Worm (Caenorhabditis elegans) whole organism, L2 larva: Measurements from ENCODE around the gene Y32B12C.1.

Source experiments
- C34F6.9 ChIP-seq: fragments of 150-350 bp; optimal IDR thresholded peaks from 2 replicates; lab custom pipeline; 2014; ENCODE audit warnings: missing biosample characterization, missing genetic modification characterization
- F13H6.1 ChIP-seq: sonication (generic microtip); optimal IDR thresholded peaks from 2 replicates; lab custom pipeline; 2016; ENCODE audit warnings: missing genetic modification characterization, missing compliant biosample characterization
- R02D3.7 ChIP-seq: fragments of 150-350 bp; optimal IDR thresholded peaks from 2 replicates; lab custom pipeline; 2014; ENCODE audit warnings: missing biosample characterization, missing genetic modification characterization
- Y55F3AM.14 ChIP-seq: fragments of 200-800 bp; sonication (Bioruptor generic); optimal IDR thresholded peaks from 2 replicates; lab custom pipeline; 2018; ENCODE audit warnings: mild to moderate bottlenecking, missing genetic modification characterization, missing compliant biosample characterization
- ZK546.5 ChIP-seq: sonication (generic microtip); optimal IDR thresholded peaks from 2 replicates; lab custom pipeline; 2017; ENCODE audit warnings: missing biosample characterization, missing genetic modification characterization
- alr-1 ChIP-seq: fragments of 150-350 bp; optimal IDR thresholded peaks from 2 replicates; lab custom pipeline; 2014; ENCODE audit warnings: missing biosample characterization, missing genetic modification characterization
- blmp-1 ChIP-seq: sonication (generic microtip); optimal IDR thresholded peaks from 2 replicates; lab custom pipeline; 2017; ENCODE audit warnings: missing genetic modification characterization, mild to moderate bottlenecking, missing compliant biosample characterization, antibody characterized with exemption, moderate library complexity; ENCODE audit not compliant: insufficient read depth
- ceh-16 ChIP-seq: fragments of 150-350 bp; optimal IDR thresholded peaks from 2 replicates; lab custom pipeline; 2014; ENCODE audit warnings: missing biosample characterization, missing genetic modification characterization
- ceh-82 ChIP-seq: fragments of 150-350 bp; optimal IDR thresholded peaks from 2 replicates; lab custom pipeline; 2014; ENCODE audit warnings: missing biosample characterization, missing genetic modification characterization
- crh-2 ChIP-seq: sonication (generic microtip); optimal IDR thresholded peaks from 2 replicates; lab custom pipeline; 2017; ENCODE audit warnings: missing biosample characterization, missing genetic modification characterization
- elt-1 ChIP-seq: fragments of 150-350 bp; optimal IDR thresholded peaks from 2 replicates; lab custom pipeline; 2014; ENCODE audit warnings: missing biosample characterization, missing genetic modification characterization
- elt-3 ChIP-seq: sonication (generic microtip); optimal IDR thresholded peaks from 2 replicates; lab custom pipeline; 2017; ENCODE audit warnings: missing biosample characterization, missing genetic modification characterization
- fos-1 ChIP-seq: fragments of 150-350 bp; optimal IDR thresholded peaks from 2 replicates; lab custom pipeline; 2014; ENCODE audit warnings: missing biosample characterization, missing genetic modification characterization
- gmeb-1 ChIP-seq: fragments of 150-350 bp; optimal IDR thresholded peaks from 2 replicates; lab custom pipeline; 2014; ENCODE audit warnings: missing biosample characterization, missing genetic modification characterization
- lin-13 ChIP-seq: fragments of 150-350 bp; optimal IDR thresholded peaks from 2 replicates; lab custom pipeline; 2014; ENCODE audit warnings: missing biosample characterization, missing genetic modification reagents, missing genetic modification characterization
- lin-39 ChIP-seq: fragments of 150-350 bp; optimal IDR thresholded peaks from 2 replicates; lab custom pipeline; 2014; ENCODE audit warnings: missing biosample characterization, missing genetic modification reagents, missing genetic modification characterization
- lsy-2 ChIP-seq, 2 experiments: fragments of 150-350 bp in 1 of 2; sonication (generic microtip) in 1 of 2; optimal IDR thresholded peaks; 2 replicates each; lab custom pipeline; 2014 to 2017; ENCODE audit warnings: missing biosample characterization in 2 of 2, missing genetic modification characterization in 2 of 2
- mab-5 ChIP-seq: fragments of 150-350 bp; optimal IDR thresholded peaks from 2 replicates; lab custom pipeline; 2014; ENCODE audit warnings: missing biosample characterization, missing genetic modification characterization
- nhr-11 ChIP-seq: fragments of 150-350 bp; optimal IDR thresholded peaks from 2 replicates; lab custom pipeline; 2014; ENCODE audit warnings: missing biosample characterization, missing genetic modification characterization
- nhr-12 ChIP-seq: fragments of 150-350 bp; optimal IDR thresholded peaks from 2 replicates; lab custom pipeline; 2014; ENCODE audit warnings: missing biosample characterization, missing genetic modification characterization
- nhr-129 ChIP-seq: fragments of 150-350 bp; optimal IDR thresholded peaks from 2 replicates; lab custom pipeline; 2014; ENCODE audit warnings: missing biosample characterization, missing genetic modification characterization
- nhr-21 ChIP-seq: fragments of 150-350 bp; optimal IDR thresholded peaks from 2 replicates; lab custom pipeline; 2014; ENCODE audit warnings: missing biosample characterization, missing genetic modification characterization
- nhr-23 ChIP-seq: fragments of 150-350 bp; optimal IDR thresholded peaks from 2 replicates; lab custom pipeline; 2014; ENCODE audit warnings: missing biosample characterization, missing genetic modification reagents, missing genetic modification characterization
- nhr-237 ChIP-seq: fragments of 150-350 bp; optimal IDR thresholded peaks from 2 replicates; lab custom pipeline; 2014; ENCODE audit warnings: missing biosample characterization, missing genetic modification characterization
- nhr-25 ChIP-seq: fragments of 150-350 bp; sonication (generic microtip); optimal IDR thresholded peaks from 3 replicates; lab custom pipeline; 2014; ENCODE audit warnings: missing biosample characterization, missing genetic modification characterization
- nhr-6 ChIP-seq: fragments of 150-350 bp; optimal IDR thresholded peaks from 2 replicates; lab custom pipeline; 2014; ENCODE audit warnings: missing biosample characterization, missing genetic modification characterization
- nhr-77 ChIP-seq: fragments of 150-350 bp; optimal IDR thresholded peaks from 2 replicates; lab custom pipeline; 2014; ENCODE audit warnings: missing biosample characterization, missing genetic modification characterization
- peb-1 ChIP-seq: fragments of 150-350 bp; optimal IDR thresholded peaks from 2 replicates; lab custom pipeline; 2014; ENCODE audit warnings: missing biosample characterization, missing genetic modification characterization
- sem-4 ChIP-seq: fragments of 150-350 bp; optimal IDR thresholded peaks from 2 replicates; lab custom pipeline; 2014; ENCODE audit warnings: missing biosample characterization, missing genetic modification reagents, missing genetic modification characterization
- skn-1 ChIP-seq: sonication (generic microtip); optimal IDR thresholded peaks from 2 replicates; lab custom pipeline; 2017; ENCODE audit warnings: missing biosample characterization, missing genetic modification characterization
- sma-3 ChIP-seq: sonication (generic microtip); optimal IDR thresholded peaks from 2 replicates; lab custom pipeline; 2016; ENCODE audit warnings: missing genetic modification reagents, missing genetic modification characterization, missing compliant biosample characterization
- sma-9 ChIP-seq, 2 experiments: fragments of 150-350 bp in 1 of 2; sonication (generic microtip) in 1 of 2; optimal IDR thresholded peaks; 2 replicates each; lab custom pipeline; 2014 to 2016; ENCODE audit warnings: missing genetic modification characterization in 2 of 2, mild to moderate bottlenecking in 1 of 2, missing biosample characterization in 1 of 2, missing compliant biosample characterization in 1 of 2, missing genetic modification reagents in 1 of 2, moderate library complexity in 1 of 2
- snpc-4 ChIP-seq: fragments of 150-350 bp; optimal IDR thresholded peaks from 2 replicates; lab custom pipeline; 2014; ENCODE audit warnings: missing biosample characterization, missing genetic modification characterization
- unc-55 ChIP-seq: fragments of 150-350 bp; sonication (generic microtip); optimal IDR thresholded peaks from 3 replicates; lab custom pipeline; 2014; ENCODE audit warnings: missing biosample characterization, missing genetic modification reagents, missing genetic modification characterization
- zag-1 ChIP-seq: fragments of 150-350 bp; optimal IDR thresholded peaks from 2 replicates; lab custom pipeline; 2014; ENCODE audit warnings: missing biosample characterization, missing genetic modification characterization
- ztf-4 ChIP-seq: fragments of 150-350 bp; optimal IDR thresholded peaks from 2 replicates; lab custom pipeline; 2014; ENCODE audit warnings: missing biosample characterization, missing genetic modification characterization

Y32B12C.1 gene

DNA sequence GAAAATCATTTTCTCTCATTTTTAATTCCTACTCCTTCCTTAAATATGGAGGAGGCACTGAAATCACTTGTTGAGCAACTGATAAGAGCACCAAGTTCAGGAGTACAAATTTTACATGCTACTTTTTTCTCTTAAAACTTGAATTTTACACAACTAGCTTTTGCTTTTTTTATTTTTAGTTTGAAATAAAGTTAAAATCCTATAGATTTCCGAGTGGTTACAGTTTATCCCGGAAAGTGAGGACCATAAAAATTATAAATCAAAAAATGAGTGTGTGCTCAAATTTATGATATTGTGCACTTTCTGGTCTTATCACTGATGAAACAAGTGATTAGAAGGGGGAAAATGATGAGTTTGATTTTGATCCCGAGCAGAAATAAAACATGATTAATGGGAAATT is 21.5 kb downstream of the Y32B12C.1 start, which contains the start of gene oac-53:
Gene oac-53 (minus strand): TSS at position 9 of the 400 bp plus-strand sequence.
- peak; percentile 69 for TF ChIP-seq fos-1 (tag; lab: Kevin White, UChicago)
- TF ChIP-seq nhr-23 (tag; lab: Kevin White, UChicago), result no peak

- TF ChIP-seq zag-1 (tag; lab: Kevin White, UChicago), result no peak
- TF ChIP-seq lin-39 (tag; lab: Kevin White, UChicago), result no peak
- no peak for TF ChIP-seq nhr-23 (tag; lab: Kevin White, UChicago)
- TF ChIP-seq ZK546.5, result no peak
Measured at ce11 chrV:16628991-16629390, 22.6 kb downstream of the Y32B12C.1 start, which contains the start of gene W06G6.2. TSS of gene W06G6.2 (plus strand) at chrV:16629291.

- TF ChIP-seq F13H6.1, result no peak
- TF ChIP-seq C34F6.9 (tag; lab: Kevin White, UChicago), result no peak
- no peak for TF ChIP-seq ceh-82 (tag; lab: Kevin White, UChicago)
- TF ChIP-seq gmeb-1 (tag; lab: Kevin White, UChicago), result no peak
- TF ChIP-seq snpc-4 (tag; lab: Kevin White, UChicago), result no peak
- no peak for TF ChIP-seq nhr-23 (tag; lab: Kevin White, UChicago)
- no peak for TF ChIP-seq lsy-2 (tag; optimal IDR thresholded peaks at IDR 0.05; lab: Kevin White, UChicago)
- no peak for TF ChIP-seq blmp-1 (tag; lab: Kevin White, UChicago)
- TF ChIP-seq ztf-4 (tag; lab: Kevin White, UChicago), result no peak
- no peak for TF ChIP-seq nhr-77 (tag; lab: Kevin White, UChicago)
- TF ChIP-seq nhr-12, result no peak
- no peak for TF ChIP-seq elt-1 (tag; lab: Kevin White, UChicago)
- TF ChIP-seq ceh-16 (tag; lab: Kevin White, UChicago), result no peak
Measured at ce11 chrV:16629600-16629999, 23.2 kb downstream of the Y32B12C.1 start, which contains the start of gene srd-21. TSS of gene srd-21 (plus strand) at chrV:16629900.

DNA sequence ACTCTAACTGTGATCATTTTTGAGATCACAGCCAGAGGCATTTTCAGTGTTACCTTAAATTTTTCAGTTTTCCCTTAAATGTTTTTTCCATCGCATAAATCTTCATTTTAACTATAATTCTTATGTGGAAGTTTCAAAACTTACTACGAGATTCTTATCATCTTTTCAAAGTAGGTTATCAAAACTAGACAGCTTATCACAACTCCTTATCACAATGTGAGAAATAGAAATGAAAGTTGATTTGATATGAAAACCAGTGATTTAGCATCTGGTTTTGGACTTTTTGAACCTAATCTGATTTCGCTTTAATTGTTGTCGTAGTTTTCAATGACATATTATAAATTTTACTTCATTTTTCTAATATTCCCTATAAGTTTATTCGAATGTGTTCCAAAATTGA is 29.5 kb downstream of the Y32B12C.1 start, which contains the start of gene mltn-11:
Gene mltn-11 (plus strand): TSS at position 276 of the 400 bp plus-strand sequence.
- TF ChIP-seq nhr-129 (tag; lab: Kevin White, UChicago) (no peak), unc-55 (GFP tag; lab: Kevin White, UChicago) (no peak), nhr-25 (no peak), peb-1 (no peak), C34F6.9 (tag; lab: Kevin White, UChicago) (no peak), zag-1 (tag; lab: Kevin White, UChicago) (no peak), alr-1 (tag; lab: Kevin White, UChicago) (no peak), ceh-82 (tag; lab: Kevin White, UChicago) (no peak), elt-1 (tag; lab: Kevin White, UChicago) (no peak), gmeb-1 (tag; lab: Kevin White, UChicago) (no peak)
- TF ChIP-seq, all 48 proteins: peak for 0

ce11 chrV:16638204-16638603 is 31.8 kb downstream of the Y32B12C.1 start, which contains the start of gene srw-76:
TSS of gene srw-76 (minus strand) at chrV:16638304.
- TF ChIP-seq mab-5 (tag; lab: Kevin White, UChicago) (no peak), crh-2 (no peak), nhr-11 (tag; lab: Kevin White, UChicago) (no peak), nhr-23 (tag; lab: Kevin White, UChicago) (no peak), lin-39 (tag; lab: Kevin White, UChicago) (no peak), sma-9 (GFP tag; optimal IDR thresholded peaks at IDR 0.05; lab: Kevin White, UChicago) (no peak), sma-9 (tag; optimal IDR thresholded peaks at IDR 0.05; lab: Kevin White, UChicago) (no peak), nhr-21 (tag; lab: Kevin White, UChicago) (no peak), lin-13 (GFP tag; lab: Kevin White, UChicago) (no peak), ceh-82 (tag; lab: Kevin White, UChicago) (no peak), zag-1 (tag; lab: Kevin White, UChicago) (no peak), skn-1 (tag; lab: Kevin White, UChicago) (no peak), nhr-77 (tag; lab: Kevin White, UChicago) (no peak), nhr-25 (no peak), Y55F3AM.14 (GFP tag; lab: Kevin White, UChicago) (no peak)

DNA sequence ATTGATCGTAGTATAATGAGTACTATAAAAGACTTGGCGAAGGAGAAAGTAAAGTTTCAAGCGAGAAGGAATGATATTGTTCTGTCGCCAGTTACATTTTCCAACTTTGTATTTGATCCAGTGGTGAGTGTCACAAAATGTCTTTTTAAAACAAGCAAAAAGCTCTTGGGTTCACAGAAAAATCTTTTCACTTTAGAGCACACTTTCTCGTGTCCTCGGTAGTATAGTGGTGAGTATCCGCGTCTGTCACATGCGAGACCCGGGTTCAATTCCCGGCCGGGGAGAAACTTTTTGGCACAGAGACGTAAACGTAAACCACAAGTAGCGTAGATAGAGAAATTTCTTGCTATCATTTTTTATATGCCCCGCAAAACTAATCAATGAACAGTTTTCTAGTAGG is 34.0 kb downstream of the Y32B12C.1 start:
- TF ChIP-seq nhr-21 (tag; lab: Kevin White, UChicago), result no peak
- no peak for TF ChIP-seq Y55F3AM.14 (GFP tag; lab: Kevin White, UChicago)
- TF ChIP-seq nhr-12, result no peak
- no peak for TF ChIP-seq sem-4 (tag; lab: Kevin White, UChicago)
- TF ChIP-seq elt-3, result no peak
- TF ChIP-seq nhr-237, result no peak
- no peak for TF ChIP-seq mab-5 (tag; lab: Kevin White, UChicago)
- no peak for TF ChIP-seq nhr-6 (tag; lab: Kevin White, UChicago)
- no peak for TF ChIP-seq zag-1 (tag; lab: Kevin White, UChicago)
- no peak for TF ChIP-seq nhr-25
- TF ChIP-seq R02D3.7 (tag; lab: Kevin White, UChicago), result no peak
- no peak for TF ChIP-seq unc-55 (GFP tag; lab: Kevin White, UChicago)
- TF ChIP-seq sma-3, result no peak
- TF ChIP-seq, all 48 proteins: peak for 0
